Fruit fly (Drosophila melanogaster) whole organism, embryonic: Measurements from ENCODE around the gene CG14805.

Experiments
- Aef1 ChIP-seq: fragments of 200-800 bp; sonication (Bioruptor generic); IDR thresholded peaks from 3 replicates; pipeline ENCODE4 v1.3.6; 2022; ENCODE audit warnings: missing biosample characterization, missing genetic modification characterization
- CG10267 ChIP-seq: fragments of 200-800 bp; sonication (Bioruptor generic); optimal IDR thresholded peaks from 2 replicates; lab custom pipeline; 2018; ENCODE audit warnings: missing biosample characterization, mild to moderate bottlenecking, missing genetic modification characterization, moderate library complexity
- CG12104 ChIP-seq: fragments of 200-800 bp; sonication (Bioruptor generic); optimal IDR thresholded peaks from 3 replicates; lab custom pipeline; 2016; ENCODE audit warnings: missing biosample characterization, missing genetic modification characterization
- CG12659 ChIP-seq: fragments of 200-800 bp; sonication (Bioruptor generic); optimal IDR thresholded peaks from 3 replicates; lab custom pipeline; 2017; ENCODE audit warnings: mild to moderate bottlenecking, missing biosample characterization, missing genetic modification reagents, missing genetic modification characterization
- CG13287 ChIP-seq: fragments of 200-800 bp; sonication (Bioruptor generic); IDR thresholded peaks from 2 replicates; pipeline ENCODE4 v1.3.6; 2022; ENCODE audit warnings: missing biosample characterization, missing genetic modification characterization; ENCODE audit not compliant: partially characterized antibody
- CG15514 ChIP-seq: fragments of 200-800 bp; sonication (Bioruptor generic); optimal IDR thresholded peaks from 3 replicates; lab custom pipeline; 2017; ENCODE audit warnings: missing biosample characterization, missing genetic modification characterization, mild to moderate bottlenecking, moderate library complexity, missing genetic modification reagents
- CG15696 ChIP-seq: fragments of 200-800 bp; sonication (Bioruptor generic); optimal IDR thresholded peaks from 2 replicates; lab custom pipeline; 2019; ENCODE audit warnings: missing biosample characterization, mild to moderate bottlenecking, missing genetic modification characterization, moderate library complexity
- CG2678 ChIP-seq: fragments of 200-800 bp; sonication (Bioruptor generic); optimal IDR thresholded peaks from 3 replicates; lab custom pipeline; 2019; ENCODE audit warnings: missing biosample characterization, mild to moderate bottlenecking, missing genetic modification characterization, moderate library complexity
- CG30431 ChIP-seq: fragments of 200-800 bp; sonication (Bioruptor generic); optimal IDR thresholded peaks from 2 replicates; lab custom pipeline; 2017; ENCODE audit warnings: missing biosample characterization, missing genetic modification characterization
- CG32772 ChIP-seq: fragments of 200-800 bp; sonication (Bioruptor generic); IDR thresholded peaks from 2 replicates; pipeline ENCODE4 v1.3.6; 2022; ENCODE audit warnings: missing biosample characterization, missing genetic modification characterization
- CG34224 ChIP-seq: fragments of 200-800 bp; sonication (Bioruptor generic); IDR thresholded peaks from 3 replicates; pipeline ENCODE4 v1.3.6; 2022; ENCODE audit warnings: missing biosample characterization, missing genetic modification characterization; ENCODE audit not compliant: partially characterized antibody
- CG3995 ChIP-seq: fragments of 200-800 bp; sonication (Bioruptor generic); optimal IDR thresholded peaks from 3 replicates; lab custom pipeline; 2016; ENCODE audit warnings: missing biosample characterization, missing genetic modification characterization
- CG4360 ChIP-seq: fragments of 200-800 bp; sonication (Bioruptor generic); IDR thresholded peaks from 2 replicates; pipeline ENCODE4 v1.3.6; 2022; ENCODE audit warnings: missing biosample characterization, missing genetic modification characterization
- CG5245 ChIP-seq: fragments of 200-800 bp; sonication (Bioruptor generic); optimal IDR thresholded peaks from 3 replicates; lab custom pipeline; 2016; ENCODE audit warnings: missing biosample characterization, missing genetic modification characterization
- CG6765 ChIP-seq: fragments of 200-800 bp; sonication (Bioruptor generic); optimal IDR thresholded peaks from 3 replicates; lab custom pipeline; 2017; ENCODE audit warnings: missing biosample characterization, mild to moderate bottlenecking, missing genetic modification characterization
- CG7839 ChIP-seq: fragments of 200-800 bp; sonication (Bioruptor generic); optimal IDR thresholded peaks from 3 replicates; lab custom pipeline; 2018; ENCODE audit warnings: missing biosample characterization, mild to moderate bottlenecking, missing genetic modification characterization, moderate library complexity
- CG7963 ChIP-seq: fragments of 200-800 bp; sonication (Bioruptor generic); IDR thresholded peaks from 3 replicates; pipeline ENCODE4 v1.3.6; 2022; ENCODE audit warnings: missing biosample characterization, missing genetic modification characterization; ENCODE audit not compliant: partially characterized antibody
- CG8089 ChIP-seq: fragments of 200-800 bp; sonication (Bioruptor generic); optimal IDR thresholded peaks from 3 replicates; lab custom pipeline; 2016; ENCODE audit warnings: missing biosample characterization, missing genetic modification characterization
- CG8290 ChIP-seq, 3 experiments: fragments of 200-800 bp; sonication (Bioruptor generic); optimal IDR thresholded peaks; 2 replicates each; lab custom pipeline; 2016 to 2019; ENCODE audit warnings: missing biosample characterization in 3 of 3, missing genetic modification characterization in 3 of 3, mild to moderate bottlenecking in 2 of 3, moderate library complexity in 1 of 3
- CG8765 ChIP-seq: fragments of 200-800 bp; sonication (Bioruptor generic); IDR thresholded peaks from 2 replicates; pipeline ENCODE4 v1.3.6; 2022; ENCODE audit warnings: missing biosample characterization, missing genetic modification characterization
- CG9797 ChIP-seq: fragments of 200-800 bp; sonication (Bioruptor generic); optimal IDR thresholded peaks from 3 replicates; lab custom pipeline; 2018; ENCODE audit warnings: missing biosample characterization, mild to moderate bottlenecking, missing genetic modification characterization
- E2f1 ChIP-seq: fragments of 200-800 bp; sonication (Bioruptor generic); IDR thresholded peaks from 2 replicates; pipeline ENCODE4 v1.3.6; 2022; ENCODE audit warnings: missing biosample characterization, missing genetic modification characterization
- Eip74EF ChIP-seq, 2 experiments: fragments of 200-800 bp in 1 of 2; fragments of >200 bp in 1 of 2; sonication (Bioruptor generic) in 1 of 2; optimal IDR thresholded peaks; 2 replicates each; lab custom pipeline; 2017 to 2019; ENCODE audit warnings: missing biosample characterization in 2 of 2, missing genetic modification characterization in 2 of 2, mild to moderate bottlenecking in 1 of 2, moderate library complexity in 1 of 2
- Fer1 ChIP-seq: fragments of 200-800 bp; sonication (Bioruptor generic); optimal IDR thresholded peaks from 2 replicates; lab custom pipeline; 2017; ENCODE audit warnings: missing biosample characterization, mild to moderate bottlenecking, missing genetic modification characterization
- GATAe ChIP-seq: fragments of 200-800 bp; sonication (Bioruptor generic); conservative IDR thresholded peaks from 2 replicates; pipeline ENCODE4 v1.3.6; 2022; ENCODE audit warnings: missing biosample characterization, missing genetic modification characterization
- Hmr ChIP-seq: fragments of 200-800 bp; sonication (Bioruptor generic); optimal IDR thresholded peaks from 3 replicates; lab custom pipeline; 2017; ENCODE audit warnings: mild to moderate bottlenecking, missing biosample characterization, missing genetic modification reagents, missing genetic modification characterization
- Lim3 ChIP-seq: fragments of 200-800 bp; sonication (Bioruptor generic); IDR thresholded peaks from 2 replicates; pipeline ENCODE4 v1.3.6; 2022; ENCODE audit warnings: missing biosample characterization, missing genetic modification characterization
- MBD-R2 ChIP-seq: fragments of 200-800 bp; sonication (Bioruptor generic); IDR thresholded peaks from 2 replicates; pipeline ENCODE4 v1.3.6; 2022; ENCODE audit warnings: missing biosample characterization, missing genetic modification characterization
- MESR4 ChIP-seq: fragments of 200-800 bp; sonication (Bioruptor generic); optimal IDR thresholded peaks from 2 replicates; lab custom pipeline; 2018; ENCODE audit warnings: missing biosample characterization, mild to moderate bottlenecking, missing genetic modification characterization, moderate library complexity
- Med ChIP-seq: fragments of 200-800 bp; sonication (Bioruptor generic); peaks from one replicate; lab custom pipeline; 2016; ENCODE audit warnings: missing biosample characterization, missing genetic modification characterization, mild to moderate bottlenecking, inconsistent platforms, moderate library complexity
- Stat92E ChIP-seq, 3 experiments: fragments of >200 bp in 2 of 3; fragments of 200-800 bp in 1 of 3; sonication (Bioruptor generic) in 1 of 3; optimal IDR thresholded peaks; 2 replicates each; lab custom pipeline; 2017 to 2019; ENCODE audit warnings: missing biosample characterization in 3 of 3, missing genetic modification characterization in 3 of 3, mild to moderate bottlenecking in 1 of 3, moderate library complexity in 1 of 3
- Vsx1 ChIP-seq: fragments of 200-800 bp; sonication (Bioruptor generic); optimal IDR thresholded peaks from 2 replicates; lab custom pipeline; 2017; ENCODE audit warnings: missing biosample characterization, mild to moderate bottlenecking, missing genetic modification characterization, missing genetic modification reagents
- ase ChIP-seq: fragments of 200-800 bp; sonication (Bioruptor generic); IDR thresholded peaks from 3 replicates; pipeline ENCODE4 v1.3.6; 2022; ENCODE audit warnings: missing biosample characterization, missing genetic modification characterization
- dmrt11E ChIP-seq: fragments of 200-800 bp; sonication (Bioruptor generic); optimal IDR thresholded peaks from 3 replicates; lab custom pipeline; 2018; ENCODE audit warnings: missing biosample characterization, mild to moderate bottlenecking, missing genetic modification characterization, moderate library complexity
- dmrt99B ChIP-seq: fragments of 200-800 bp; sonication (Bioruptor generic); optimal IDR thresholded peaks from 2 replicates; lab custom pipeline; 2018; ENCODE audit warnings: missing biosample characterization, mild to moderate bottlenecking, missing genetic modification characterization, moderate library complexity
- fu2 ChIP-seq: fragments of 200-800 bp; sonication (Bioruptor generic); optimal IDR thresholded peaks from 2 replicates; lab custom pipeline; 2016; ENCODE audit warnings: missing biosample characterization, missing genetic modification characterization
- gsb ChIP-seq: fragments of 200-800 bp; sonication (Bioruptor generic); IDR thresholded peaks from 2 replicates; pipeline ENCODE4 v1.3.6; 2022; ENCODE audit warnings: missing biosample characterization, missing genetic modification characterization
- gsb-n ChIP-seq: fragments of 200-800 bp; sonication (Bioruptor generic); optimal IDR thresholded peaks from 3 replicates; lab custom pipeline; 2018; ENCODE audit warnings: missing biosample characterization, mild to moderate bottlenecking, missing genetic modification characterization
- hkb ChIP-seq, 2 experiments: fragments of 200-800 bp in 1 of 2; fragments of >200 bp in 1 of 2; sonication (Bioruptor generic) in 1 of 2; IDR thresholded peaks in 1 of 2; optimal IDR thresholded peaks in 1 of 2; 2 replicates each; pipeline versions ENCODE4 v1.3.6 to Lab custom; 2017 to 2022; ENCODE audit warnings: missing biosample characterization in 1 of 2, missing genetic modification characterization in 1 of 2
- knrl ChIP-seq: fragments of 200-800 bp; sonication (Bioruptor generic); IDR thresholded peaks from 3 replicates; pipeline ENCODE4 v1.3.6; 2022; ENCODE audit warnings: missing biosample characterization, missing genetic modification characterization; ENCODE audit not compliant: partially characterized antibody
- luna ChIP-seq: fragments of 200-800 bp; sonication (Bioruptor generic); optimal IDR thresholded peaks from 2 replicates; lab custom pipeline; 2016; ENCODE audit warnings: missing biosample characterization, missing genetic modification characterization
- nerfin-1 ChIP-seq: fragments of 200-800 bp; sonication (Bioruptor generic); optimal IDR thresholded peaks from 3 replicates; lab custom pipeline; 2019; ENCODE audit warnings: missing biosample characterization, mild to moderate bottlenecking, missing genetic modification characterization, moderate library complexity
- ro ChIP-seq: fragments of 200-800 bp; sonication (Bioruptor generic); IDR thresholded peaks from 2 replicates; pipeline ENCODE4 v1.3.6; 2022; ENCODE audit warnings: missing biosample characterization, missing genetic modification characterization
- sc ChIP-seq, 3 experiments: fragments of >200 bp in 2 of 3; fragments of 200-800 bp in 1 of 3; sonication (Bioruptor generic) in 1 of 3; optimal IDR thresholded peaks; 2 replicates in 2 of 3; 3 replicates in 1 of 3; lab custom pipeline; 2017; ENCODE audit warnings: mild to moderate bottlenecking in 1 of 3, missing biosample characterization in 1 of 3, missing genetic modification characterization in 1 of 3, missing genetic modification reagents in 1 of 3
- tap ChIP-seq: fragments of 200-800 bp; optimal IDR thresholded peaks from 3 replicates; lab custom pipeline; 2019; ENCODE audit warnings: missing biosample characterization, mild to moderate bottlenecking, missing genetic modification characterization, moderate library complexity
- tup ChIP-seq: fragments of 200-800 bp; sonication (Bioruptor generic); optimal IDR thresholded peaks from 2 replicates; lab custom pipeline; 2016; ENCODE audit warnings: missing biosample characterization, mild to moderate bottlenecking, missing genetic modification characterization, moderate library complexity
- wor ChIP-seq: fragments of 200-800 bp; sonication (Bioruptor generic); IDR thresholded peaks from 2 replicates; pipeline ENCODE4 v1.3.6; 2022; ENCODE audit warnings: missing biosample characterization, missing genetic modification characterization
- zfh1 ChIP-seq: fragments of 200-800 bp; sonication (Bioruptor generic); IDR thresholded peaks from 3 replicates; pipeline ENCODE4 v1.3.6; 2022; ENCODE audit warnings: missing biosample characterization, missing genetic modification characterization

CG14805 gene

dm6 chrX:1845413-1845951, 31.6 kb upstream of the CG14805 start (continued):
- no peak for TF ChIP-seq CG4360 (GFP tag; lab: Robert Waterston, UW)
- peak; percentile 67 for TF ChIP-seq Fer1 (GFP tag; lab: Kevin White, UChicago)
- TF ChIP-seq ase (GFP tag; lab: Robert Waterston, UW): no peak
- peak; percentile 93 for TF ChIP-seq Med (GFP tag; lab: Kevin White, UChicago)
- TF ChIP-seq Vsx1 (GFP tag; lab: Kevin White, UChicago): peak; percentile 51
- TF ChIP-seq hkb (optimal IDR thresholded peaks at IDR 0.05; lab: Kevin White, UChicago): no peak
- TF ChIP-seq hkb (GFP tag; IDR thresholded peaks at IDR 0.05; lab: Robert Waterston, UW): peak; percentile 72
- TF ChIP-seq E2f1 (GFP tag; lab: Robert Waterston, UW): no peak
- peak; percentile 70 for TF ChIP-seq CG15514
- TF ChIP-seq wor (GFP tag; lab: Robert Waterston, UW): no peak
- TF ChIP-seq CG12659 (GFP tag; lab: Kevin White, UChicago): peak; percentile 53
- TF ChIP-seq GATAe (GFP tag; lab: Robert Waterston, UW): no peak
- no peak for TF ChIP-seq CG10267
- no peak for TF ChIP-seq CG9797
- no peak for TF ChIP-seq CG34224
- TF ChIP-seq nerfin-1 (tag; lab: Kevin White, UChicago): no peak
- no peak for TF ChIP-seq MESR4 (GFP tag; lab: Kevin White, UChicago)
- TF ChIP-seq sc (optimal IDR thresholded peaks at IDR 0.05; lab: Kevin White, UChicago): no peak
- TF ChIP-seq sc (GFP tag; optimal IDR thresholded peaks at IDR 0.05; lab: Kevin White, UChicago): peak; percentile 4
- no peak for TF ChIP-seq CG5245 (GFP tag; lab: Kevin White, UChicago)
- TF ChIP-seq Hmr (GFP tag; lab: Kevin White, UChicago): peak; percentile 81
- TF ChIP-seq CG13287 (GFP tag; lab: Robert Waterston, UW): no peak
- TF ChIP-seq Lim3 (GFP tag; lab: Robert Waterston, UW): no peak
- TF ChIP-seq knrl (GFP tag; lab: Robert Waterston, UW): no peak
- no peak for TF ChIP-seq tap (tag; lab: Kevin White, UChicago)
- peak; percentile 68 for TF ChIP-seq CG2678 (tag; lab: Kevin White, UChicago)
- peak; percentile 23 for TF ChIP-seq dmrt11E (tag; lab: Kevin White, UChicago)
- peak; percentile 13 for TF ChIP-seq CG6765 (GFP tag; lab: Kevin White, UChicago)
- no peak for TF ChIP-seq CG8765 (GFP tag; lab: Robert Waterston, UW)
- TF ChIP-seq dmrt99B (tag; lab: Kevin White, UChicago): peak; percentile 41
- TF ChIP-seq ro (GFP tag; lab: Robert Waterston, UW): no peak
- no peak for TF ChIP-seq Aef1 (GFP tag; lab: Robert Waterston, UW)
- TF ChIP-seq CG15696 (tag; lab: Kevin White, UChicago): no peak
- TF ChIP-seq CG32772 (GFP tag; lab: Robert Waterston, UW): no peak
- peak; percentile 61 for TF ChIP-seq CG8089 (GFP tag; lab: Kevin White, UChicago)
- TF ChIP-seq CG30431 (GFP tag; lab: Kevin White, UChicago): no peak
- no peak for TF ChIP-seq luna (GFP tag; lab: Kevin White, UChicago)
- no peak for TF ChIP-seq CG8290 (GFP tag; optimal IDR thresholded peaks at IDR 0.05; lab: Kevin White, UChicago)
- TF ChIP-seq CG8290 (tag; optimal IDR thresholded peaks at IDR 0.05; lab: Kevin White, UChicago): peak in 1 of 2 experiments; percentile 85
- TF ChIP-seq MBD-R2 (GFP tag; lab: Robert Waterston, UW): peak; percentile 26; the same call in 1 of the 2 replicates
- no peak for TF ChIP-seq CG12104 (GFP tag; lab: Kevin White, UChicago)
- no peak for TF ChIP-seq Stat92E (GFP tag; optimal IDR thresholded peaks at IDR 0.05; lab: Kevin White, UChicago)
- TF ChIP-seq CG7963 (GFP tag; lab: Robert Waterston, UW): no peak
- no peak for TF ChIP-seq CG3995
- no peak for TF ChIP-seq Eip74EF (GFP tag; optimal IDR thresholded peaks at IDR 0.05; lab: Kevin White, UChicago)
- no peak for TF ChIP-seq CG7839
- TF ChIP-seq zfh1: peak; percentile 60; the same call in 1 of the 3 replicates
- TF ChIP-seq gsb (GFP tag; lab: Robert Waterston, UW): peak; percentile 49; the same call in 1 of the 2 replicates
- TF ChIP-seq gsb-n (tag; lab: Kevin White, UChicago): peak; percentile 34
- peak; percentile 23 for TF ChIP-seq fu2 (GFP tag; lab: Kevin White, UChicago)
- TF ChIP-seq tup (GFP tag; lab: Kevin White, UChicago): no peak
